Worm (Caenorhabditis elegans): ENCODE results near the gene M163.9.

ce11 chrX:14469284-14469683 is at the start of gene M163.9:
- TF ChIP-seq gmeb-2 (tag; optimal IDR thresholded peaks at IDR 0.05) (no peak), sox-4 (tag; optimal IDR thresholded peaks at IDR 0.05) (no peak), ref-2 (tag; optimal IDR thresholded peaks at IDR 0.05) (no peak), pha-4 (tag; optimal IDR thresholded peaks at IDR 0.05) (no peak), rnt-1 (tag; optimal IDR thresholded peaks at IDR 0.05) (no peak), F13H6.1 (tag; optimal IDR thresholded peaks at IDR 0.05) (no peak), nhr-11 (tag; optimal IDR thresholded peaks at IDR 0.05) (no peak), elt-2 (tag; optimal IDR thresholded peaks at IDR 0.05) (no peak), ceh-45 (GFP tag; IDR thresholded peaks at IDR 0.05) (no peak), pha-2 (tag; optimal IDR thresholded peaks at IDR 0.05) (no peak), eyg-1 (tag; optimal IDR thresholded peaks at IDR 0.05) (no peak), npax-4 (tag; optimal IDR thresholded peaks at IDR 0.05) (no peak), ceh-48 (tag; optimal IDR thresholded peaks at IDR 0.05) (no peak)

Data from whole organism, late embryonic.